Worm (Caenorhabditis elegans) whole organism, mixed stage, embryonic: ENCODE measurements around the gene pap-1.

Experiments
- cnd-1 ChIP-seq: fragments of 200-800 bp; sonication (Bioruptor generic); optimal IDR thresholded peaks from 2 replicates; lab custom pipeline; 2018; ENCODE audit warnings: mild to moderate bottlenecking, missing genetic modification characterization, missing compliant biosample characterization
- lsy-2 ChIP-seq: fragments of 150-350 bp; optimal IDR thresholded peaks from 2 replicates; lab custom pipeline; 2014; ENCODE audit warnings: missing biosample characterization, missing genetic modification characterization
- nhr-12 ChIP-seq: fragments of 150-350 bp; optimal IDR thresholded peaks from 2 replicates; lab custom pipeline; 2014; ENCODE audit warnings: missing biosample characterization, missing genetic modification characterization
- nhr-28 ChIP-seq: fragments of 150-350 bp; optimal IDR thresholded peaks from 2 replicates; lab custom pipeline; 2014; ENCODE audit warnings: missing biosample characterization, missing genetic modification characterization
- nhr-76 ChIP-seq: sonication (generic microtip); optimal IDR thresholded peaks from 2 replicates; lab custom pipeline; 2017; ENCODE audit warnings: missing biosample characterization, missing genetic modification characterization
- pha-4 ChIP-seq: fragments of 150-350 bp; optimal IDR thresholded peaks from 2 replicates; lab custom pipeline; 2018; ENCODE audit warnings: missing biosample characterization, missing genetic modification reagents, missing genetic modification characterization
- snpc-4 ChIP-seq: fragments of 150-350 bp; optimal IDR thresholded peaks from 2 replicates; lab custom pipeline; 2014; ENCODE audit warnings: missing biosample characterization, missing genetic modification characterization
- zip-8 ChIP-seq: fragments of 150-350 bp; optimal IDR thresholded peaks from 2 replicates; lab custom pipeline; 2014; ENCODE audit warnings: missing biosample characterization, missing genetic modification characterization
- ztf-11 ChIP-seq: fragments of 150-350 bp; optimal IDR thresholded peaks from 2 replicates; lab custom pipeline; 2014; ENCODE audit warnings: missing biosample characterization, missing genetic modification characterization

- no peak for TF ChIP-seq zip-8 (tag; lab: Kevin White, UChicago)
- TF ChIP-seq nhr-12 (tag; lab: Kevin White, UChicago), result no peak
- TF ChIP-seq cnd-1 (tag; lab: Kevin White, UChicago), result no peak
- TF ChIP-seq pha-4 (tag; lab: Kevin White, UChicago), result no peak
- no peak for TF ChIP-seq lsy-2
- TF ChIP-seq nhr-76, result no peak
- TF ChIP-seq snpc-4, result no peak
- no peak for TF ChIP-seq nhr-28 (tag; lab: Kevin White, UChicago)
- TF ChIP-seq ztf-11 (tag; lab: Kevin White, UChicago), result no peak
These were observed 42.2 kb downstream of the pap-1 start for ce11 chrV:10483995-10484394.
